Worm (Caenorhabditis elegans) whole organism, L3 larva: ENCODE measurements around the gene lnp-1.

Source experiments
- R02D3.7 ChIP-seq: fragments of 150-350 bp; optimal IDR thresholded peaks from 2 replicates; lab custom pipeline; 2014; ENCODE audit warnings: missing biosample characterization, missing genetic modification characterization
- ZK546.5 ChIP-seq: sonication (generic microtip); optimal IDR thresholded peaks from 2 replicates; lab custom pipeline; 2017; ENCODE audit warnings: missing biosample characterization, missing genetic modification characterization
- egl-27 ChIP-seq: sonication (generic microtip); optimal IDR thresholded peaks from 4 replicates; lab custom pipeline; 2017; ENCODE audit warnings: missing biosample characterization, missing genetic modification reagents, missing genetic modification characterization
- elt-1 ChIP-seq: fragments of 150-350 bp; optimal IDR thresholded peaks from 2 replicates; lab custom pipeline; 2014; ENCODE audit warnings: missing biosample characterization, missing genetic modification characterization
- nhr-12 ChIP-seq: fragments of 150-350 bp; optimal IDR thresholded peaks from 2 replicates; lab custom pipeline; 2014; ENCODE audit warnings: missing biosample characterization, missing genetic modification characterization
- nhr-23 ChIP-seq: fragments of 150-350 bp; optimal IDR thresholded peaks from 2 replicates; lab custom pipeline; 2014; ENCODE audit warnings: missing biosample characterization, missing genetic modification reagents, missing genetic modification characterization
- nhr-28 ChIP-seq: fragments of 150-350 bp; optimal IDR thresholded peaks from 2 replicates; lab custom pipeline; 2014; ENCODE audit warnings: missing biosample characterization, missing genetic modification characterization
- pha-4 ChIP-seq: fragments of 150-350 bp; optimal IDR thresholded peaks from 2 replicates; lab custom pipeline; 2014; ENCODE audit warnings: missing biosample characterization, missing genetic modification reagents, missing genetic modification characterization
- unc-39 ChIP-seq: sonication (generic microtip); optimal IDR thresholded peaks from 4 replicates; lab custom pipeline; 2017; ENCODE audit warnings: missing biosample characterization, missing genetic modification characterization
- unc-62 ChIP-seq: fragments of 150-350 bp; sonication (generic microtip); optimal IDR thresholded peaks from 4 replicates; lab custom pipeline; 2014; ENCODE audit warnings: missing biosample characterization, missing genetic modification reagents, missing genetic modification characterization
- ztf-11 ChIP-seq: fragments of 150-350 bp; optimal IDR thresholded peaks from 2 replicates; lab custom pipeline; 2014; ENCODE audit warnings: missing biosample characterization, missing genetic modification characterization

- TF ChIP-seq nhr-28 (tag; lab: Kevin White, UChicago) (no peak), egl-27 (tag; lab: Kevin White, UChicago) (no peak), ztf-11 (tag; lab: Kevin White, UChicago) (no peak), unc-62 (GFP tag; lab: Kevin White, UChicago) (no peak), unc-39 (tag; lab: Kevin White, UChicago) (no peak), elt-1 (tag; lab: Kevin White, UChicago) (no peak), ZK546.5 (no peak), pha-4 (tag; lab: Kevin White, UChicago) (no peak), R02D3.7 (tag; lab: Kevin White, UChicago) (no peak), nhr-23 (tag; lab: Kevin White, UChicago) (no peak), nhr-12 (tag; lab: Kevin White, UChicago) (no peak)
Measured at ce11 chrX:4567110-4567509, 21.5 kb upstream of the lnp-1 start.
